Fruit fly (Drosophila melanogaster) whole organism, wandering third instar larva: Measurements from ENCODE around the gene Atpalpha.

Experiments used
- CG9705 ChIP-seq: fragments of 200-800 bp; sonication (Bioruptor generic); optimal IDR thresholded peaks from 2 replicates; lab custom pipeline; 2018; ENCODE audit warnings: missing biosample characterization, mild to moderate bottlenecking, missing genetic modification characterization
- Dfd ChIP-seq: fragments of >200 bp; optimal IDR thresholded peaks from 2 replicates; lab custom pipeline; 2017; ENCODE audit warnings: missing biosample characterization, missing genetic modification characterization
- Dif ChIP-seq: fragments of 200-275, 200-300 bp; sonication (Bioruptor generic); optimal IDR thresholded peaks from 2 replicates; lab custom pipeline; 2018; ENCODE audit warnings: missing biosample characterization, missing genetic modification characterization; ENCODE audit not compliant: partially characterized antibody
- HLH106 ChIP-seq: fragments of 200-800 bp; optimal IDR thresholded peaks from 3 replicates; lab custom pipeline; 2019; ENCODE audit warnings: missing biosample characterization, mild to moderate bottlenecking, missing genetic modification characterization, moderate library complexity
- Hnf4 ChIP-seq: fragments of 200-800 bp; sonication (Bioruptor generic); optimal IDR thresholded peaks from 2 replicates; lab custom pipeline; 2016; ENCODE audit warnings: missing biosample characterization, mild to moderate bottlenecking, missing genetic modification characterization
- Hr78 ChIP-seq: fragments of >200 bp; optimal IDR thresholded peaks from 2 replicates; lab custom pipeline; 2017; ENCODE audit warnings: missing biosample characterization, missing genetic modification characterization
- Hr83 ChIP-seq: fragments of 200-300 bp; sonication (Bioruptor generic); optimal IDR thresholded peaks from 2 replicates; lab custom pipeline; 2016; ENCODE audit warnings: missing biosample characterization, mild to moderate bottlenecking, missing genetic modification characterization, moderate library complexity; ENCODE audit not compliant: poor library complexity, severe bottlenecking
- Jra ChIP-seq: sonication (Bioruptor generic); optimal IDR thresholded peaks from 2 replicates; lab custom pipeline; 2016; ENCODE audit warnings: missing biosample characterization, missing genetic modification characterization
- Mio ChIP-seq: sonication (Bioruptor generic); optimal IDR thresholded peaks from 2 replicates; lab custom pipeline; 2016; ENCODE audit warnings: missing biosample characterization, missing genetic modification characterization
- Myc ChIP-seq: fragments of >200 bp; optimal IDR thresholded peaks from 2 replicates; lab custom pipeline; 2017
- N ChIP-seq: fragments of >200 bp; optimal IDR thresholded peaks from 2 replicates; lab custom pipeline; 2018; ENCODE audit warnings: missing biosample characterization, missing external identifiers, missing genetic modification characterization
- OdsH ChIP-seq: fragments of 200-800 bp; sonication (Bioruptor generic); optimal IDR thresholded peaks from 2 replicates; lab custom pipeline; 2016; ENCODE audit warnings: missing biosample characterization, mild to moderate bottlenecking, missing genetic modification characterization
- Rel ChIP-seq, 2 experiments: fragments of 200-800 bp; sonication (Bioruptor generic) in 1 of 2; optimal IDR thresholded peaks; 2 replicates in 1 of 2; 3 replicates in 1 of 2; lab custom pipeline; 2016 to 2019; ENCODE audit warnings: mild to moderate bottlenecking in 2 of 2, missing biosample characterization in 2 of 2, missing genetic modification characterization in 2 of 2, moderate library complexity in 1 of 2
- Sp1 ChIP-seq: fragments of 200-800 bp; sonication (Bioruptor generic); optimal IDR thresholded peaks from 3 replicates; lab custom pipeline; 2019; ENCODE audit warnings: missing biosample characterization, mild to moderate bottlenecking, missing genetic modification characterization, moderate library complexity
- Vsx2 ChIP-seq: fragments of 200-300, 225-300 bp; sonication (Bioruptor generic); optimal IDR thresholded peaks from 2 replicates; lab custom pipeline; 2018; ENCODE audit warnings: missing biosample characterization, missing genetic modification characterization; ENCODE audit not compliant: partially characterized antibody
- br ChIP-seq: fragments of 200-800 bp; sonication (Bioruptor generic); optimal IDR thresholded peaks from 2 replicates; lab custom pipeline; 2016; ENCODE audit warnings: missing biosample characterization, missing genetic modification characterization
- brk ChIP-seq: fragments of 200-800 bp; sonication (Bioruptor generic); optimal IDR thresholded peaks from 2 replicates; lab custom pipeline; 2016; ENCODE audit warnings: missing biosample characterization, mild to moderate bottlenecking, missing genetic modification characterization
- dl ChIP-seq, 2 experiments: fragments of 175-275, 200-275 bp in 1 of 2; fragments of 200-275 bp in 1 of 2; sonication (Bioruptor generic); optimal IDR thresholded peaks; lab custom pipeline; 2018; ENCODE audit warnings: mild to moderate bottlenecking in 2 of 2, missing biosample characterization in 2 of 2, missing genetic modification characterization in 2 of 2, moderate library complexity in 2 of 2; ENCODE audit not compliant: partially characterized antibody in 2 of 2, insufficient read depth in 1 of 2
- dsf ChIP-seq: sonication (Bioruptor generic); optimal IDR thresholded peaks from 2 replicates; lab custom pipeline; 2016; ENCODE audit warnings: missing biosample characterization, missing genetic modification characterization, borderline replicate concordance
- ey ChIP-seq: fragments of 200-800 bp; sonication (Bioruptor generic); optimal IDR thresholded peaks from 2 replicates; lab custom pipeline; 2016; ENCODE audit warnings: missing biosample characterization, missing genetic modification characterization
- foxo ChIP-seq, 2 experiments: fragments of 200-800 bp; sonication (Bioruptor generic); optimal IDR thresholded peaks; 2 replicates in 1 of 2; 3 replicates in 1 of 2; lab custom pipeline; 2016 to 2017; ENCODE audit warnings: missing biosample characterization in 2 of 2, missing genetic modification characterization in 2 of 2
- fru ChIP-seq: fragments of 200-800 bp; sonication (Bioruptor generic); optimal IDR thresholded peaks from 3 replicates; lab custom pipeline; 2016; ENCODE audit warnings: missing biosample characterization, mild to moderate bottlenecking, missing genetic modification characterization
- h ChIP-seq: fragments of 200-800 bp; sonication (Bioruptor generic); optimal IDR thresholded peaks from 3 replicates; lab custom pipeline; 2016; ENCODE audit warnings: missing biosample characterization, mild to moderate bottlenecking, missing genetic modification characterization
- jim ChIP-seq: fragments of 175-275, 200-325 bp; sonication (Bioruptor generic); optimal IDR thresholded peaks from 2 replicates; lab custom pipeline; 2016; ENCODE audit warnings: missing biosample characterization, mild to moderate bottlenecking, missing genetic modification characterization
- lola ChIP-seq: fragments of >200 bp; optimal IDR thresholded peaks from 2 replicates; lab custom pipeline; 2017; ENCODE audit warnings: missing biosample characterization, missing genetic modification characterization
- pan ChIP-seq: fragments of >200 bp; optimal IDR thresholded peaks from 2 replicates; lab custom pipeline; 2017
- psq ChIP-seq: fragments of 200-800 bp; sonication (Bioruptor generic); optimal IDR thresholded peaks from 3 replicates; lab custom pipeline; 2017; ENCODE audit warnings: missing biosample characterization, mild to moderate bottlenecking, missing genetic modification characterization, moderate library complexity
- rgr ChIP-seq: fragments of 200-800 bp; sonication (Bioruptor generic); optimal IDR thresholded peaks from 3 replicates; lab custom pipeline; 2016; ENCODE audit warnings: missing biosample characterization, mild to moderate bottlenecking, missing genetic modification characterization
- sage ChIP-seq: fragments of 200-800 bp; sonication (Bioruptor generic); optimal IDR thresholded peaks from 2 replicates; lab custom pipeline; 2016; ENCODE audit warnings: missing biosample characterization, mild to moderate bottlenecking, missing genetic modification characterization
- sv ChIP-seq: fragments of 200-800 bp; sonication (Bioruptor generic); optimal IDR thresholded peaks from 3 replicates; lab custom pipeline; 2016; ENCODE audit warnings: missing biosample characterization, missing genetic modification characterization
- tai ChIP-seq: sonication (Bioruptor generic); optimal IDR thresholded peaks from 2 replicates; lab custom pipeline; 2016; ENCODE audit warnings: missing biosample characterization, missing genetic modification characterization
- usp ChIP-seq: fragments of >200 bp; optimal IDR thresholded peaks from 2 replicates; lab custom pipeline; 2017; ENCODE audit warnings: missing biosample characterization, missing genetic modification characterization
- woc ChIP-seq: sonication (Bioruptor generic); optimal IDR thresholded peaks from 2 replicates; lab custom pipeline; 2016; ENCODE audit warnings: missing biosample characterization, mild to moderate bottlenecking, missing genetic modification characterization

Gene Atpalpha

dm6 chr3R:20952423-20953013 lies 4.0 kb downstream of the Atpalpha start (continued):
- TF ChIP-seq dl (GFP tag; optimal IDR thresholded peaks at IDR 0.05; lab: Kevin White, UChicago; ENCODE audit: insufficient read depth in 1 of 2, partially characterized antibody in 2 of 2) (no peak), ey (GFP tag; lab: Kevin White, UChicago) (no peak), Vsx2 (no peak), dsf (GFP tag; lab: Kevin White, UChicago) (no peak)

DNA sequence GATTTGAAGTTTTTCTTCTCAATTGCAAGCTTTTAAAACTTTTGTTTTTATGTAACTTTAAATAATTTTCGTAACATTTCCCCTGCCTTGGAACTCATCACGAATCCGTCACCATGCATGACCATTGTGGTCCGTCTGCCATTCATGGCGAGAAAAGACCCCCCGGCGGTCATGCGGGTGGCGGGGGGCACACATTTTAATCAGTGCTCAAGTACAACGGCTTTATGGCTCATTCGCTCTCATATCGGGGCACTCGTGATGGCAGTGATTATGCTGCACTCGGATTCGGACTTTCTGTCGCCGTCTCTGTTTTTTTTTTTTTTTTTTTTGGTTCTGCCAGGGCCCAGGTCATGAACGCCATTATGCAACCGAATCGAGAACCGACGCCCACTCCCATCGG lies 6.0 kb downstream of the Atpalpha start:
- TF ChIP-seq br (GFP tag; lab: Kevin White, UChicago) (no peak), lola (GFP tag; lab: Kevin White, UChicago) (no peak), Rel (GFP tag; optimal IDR thresholded peaks at IDR 0.05; lab: Kevin White, UChicago) (no peak), Rel (tag; optimal IDR thresholded peaks at IDR 0.05; lab: Kevin White, UChicago) (peak; percentile 19)

dm6 chr3R:20955119-20955518 lies 6.6 kb downstream of the Atpalpha start:
- TF ChIP-seq tai (GFP tag; lab: Kevin White, UChicago) = peak; percentile 10
- no peak for TF ChIP-seq OdsH (GFP tag; lab: Kevin White, UChicago)

dm6 chr3R:20955932-20956636 lies 7.6 kb downstream of the Atpalpha start:
- TF ChIP-seq jim (GFP tag; lab: Kevin White, UChicago) = no peak
- no peak for TF ChIP-seq foxo (GFP tag; optimal IDR thresholded peaks at IDR 0.05; lab: Kevin White, UChicago)
- TF ChIP-seq sage (GFP tag; lab: Kevin White, UChicago) = no peak
- TF ChIP-seq Jra = no peak
- TF ChIP-seq lola (GFP tag; lab: Kevin White, UChicago) = no peak
- TF ChIP-seq sv (GFP tag; lab: Kevin White, UChicago) = no peak
- no peak for TF ChIP-seq dsf (GFP tag; lab: Kevin White, UChicago)
- TF ChIP-seq rgr = no peak
- TF ChIP-seq HLH106 (tag; lab: Kevin White, UChicago) = no peak
- no peak for TF ChIP-seq Sp1 (GFP tag; lab: Kevin White, UChicago)
- no peak for TF ChIP-seq OdsH (GFP tag; lab: Kevin White, UChicago)
- TF ChIP-seq brk (GFP tag; lab: Kevin White, UChicago) = no peak
- TF ChIP-seq usp = no peak

dm6 chr3R:20956875-20957874 lies 8.7 kb downstream of the Atpalpha start:
- TF ChIP-seq woc (GFP tag; lab: Kevin White, UChicago) = peak; percentile 75
- peak; percentile 93 for TF ChIP-seq fru
- TF ChIP-seq Jra = peak; percentile 71
- TF ChIP-seq Sp1 (GFP tag; lab: Kevin White, UChicago) = peak; percentile 88
- peak; percentile 83 for TF ChIP-seq rgr
- TF ChIP-seq Hr78 (GFP tag; lab: Kevin White, UChicago) = no peak
- no peak for TF ChIP-seq Mio
- TF ChIP-seq br (GFP tag; lab: Kevin White, UChicago) = peak; percentile 81
- TF ChIP-seq Hr83 = peak; percentile 78
- TF ChIP-seq N = no peak
- TF ChIP-seq sv (GFP tag; lab: Kevin White, UChicago) = peak; percentile 82
- peak; percentile 53 to 87 for TF ChIP-seq foxo (GFP tag; optimal IDR thresholded peaks at IDR 0.05; lab: Kevin White, UChicago)
- no peak for TF ChIP-seq Myc (lab: Kevin White, UChicago)
- TF ChIP-seq sage (GFP tag; lab: Kevin White, UChicago) = peak; percentile 32
- peak; percentile 75 for TF ChIP-seq CG9705
- TF ChIP-seq Rel (GFP tag; optimal IDR thresholded peaks at IDR 0.05; lab: Kevin White, UChicago) = peak; percentile 34
- peak; percentile 70 for TF ChIP-seq Rel (tag; optimal IDR thresholded peaks at IDR 0.05; lab: Kevin White, UChicago)
- TF ChIP-seq lola (GFP tag; lab: Kevin White, UChicago) = no peak
- TF ChIP-seq dl (GFP tag; optimal IDR thresholded peaks at IDR 0.05; lab: Kevin White, UChicago; ENCODE audit: insufficient read depth in 1 of 2, partially characterized antibody in 2 of 2) = peak; percentile 52 to 85
- peak; percentile 61 for TF ChIP-seq Vsx2
- peak; percentile 18 for TF ChIP-seq dsf (GFP tag; lab: Kevin White, UChicago)
- peak; percentile 83 for TF ChIP-seq ey (GFP tag; lab: Kevin White, UChicago)
- TF ChIP-seq pan (lab: Kevin White, UChicago) = no peak
- TF ChIP-seq Dif (GFP tag; lab: Kevin White, UChicago) = peak; percentile 82
- TF ChIP-seq Hnf4 = peak; percentile 57
- TF ChIP-seq brk (GFP tag; lab: Kevin White, UChicago) = peak; percentile 81
- peak; percentile 86 for TF ChIP-seq HLH106 (tag; lab: Kevin White, UChicago)
- TF ChIP-seq tai (GFP tag; lab: Kevin White, UChicago) = peak; percentile 80
- TF ChIP-seq Dfd = no peak
- peak; percentile 79 for TF ChIP-seq h (GFP tag; lab: Kevin White, UChicago)
- no peak for TF ChIP-seq jim (GFP tag; lab: Kevin White, UChicago)
- TF ChIP-seq OdsH (GFP tag; lab: Kevin White, UChicago) = peak; percentile 87
- peak; percentile 83 for TF ChIP-seq psq
